Fruit fly (Drosophila melanogaster) whole organism, embryonic: ENCODE results near the gene Dpp10.

Experiments
- Awh ChIP-seq: fragments of 200-800 bp; sonication (Bioruptor generic); IDR thresholded peaks from 2 replicates; pipeline ENCODE4, ENCODE4 v1.3.6; 2022; ENCODE audit warnings: missing biosample characterization, missing genetic modification characterization
- B-H2 ChIP-seq: fragments of 200-800 bp; sonication (Bioruptor generic); optimal IDR thresholded peaks from 2 replicates; lab custom pipeline; 2018; ENCODE audit warnings: missing biosample characterization, mild to moderate bottlenecking, missing genetic modification characterization
- CG1024 ChIP-seq: fragments of 200-800 bp; sonication (Bioruptor generic); IDR thresholded peaks from 2 replicates; pipeline ENCODE4 v1.3.6; 2022; ENCODE audit warnings: missing biosample characterization, missing genetic modification characterization
- CG10267 ChIP-seq: fragments of 200-800 bp; sonication (Bioruptor generic); optimal IDR thresholded peaks from 2 replicates; lab custom pipeline; 2018; ENCODE audit warnings: missing biosample characterization, mild to moderate bottlenecking, missing genetic modification characterization, moderate library complexity
- CG10321 ChIP-seq: fragments of 200-800 bp; sonication (Bioruptor generic); IDR thresholded peaks from 2 replicates; pipeline ENCODE4 v1.3.6; 2022; ENCODE audit warnings: missing biosample characterization, missing genetic modification characterization
- CG10565 ChIP-seq: fragments of 200-800 bp; sonication (Bioruptor generic); optimal IDR thresholded peaks from 3 replicates; lab custom pipeline; 2016; ENCODE audit warnings: missing biosample characterization, mild to moderate bottlenecking, missing genetic modification characterization
- CG10959 ChIP-seq: fragments of 200-800 bp; sonication (Bioruptor generic); IDR thresholded peaks from 2 replicates; pipeline ENCODE4 v1.3.6; 2022; ENCODE audit warnings: missing biosample characterization, missing genetic modification characterization
- CG11723 ChIP-seq: fragments of 200-800 bp; sonication (Bioruptor generic); optimal IDR thresholded peaks from 2 replicates; lab custom pipeline; 2017; ENCODE audit warnings: missing biosample characterization, mild to moderate bottlenecking, missing genetic modification characterization
- CG12391 ChIP-seq: fragments of 200-800 bp; sonication (Bioruptor generic); optimal IDR thresholded peaks from 3 replicates; lab custom pipeline; 2018; ENCODE audit warnings: missing biosample characterization, mild to moderate bottlenecking, missing genetic modification characterization, moderate library complexity
- CG13424 ChIP-seq: fragments of 200-800 bp; sonication (Bioruptor generic); optimal IDR thresholded peaks from 2 replicates; lab custom pipeline; 2019; ENCODE audit warnings: missing biosample characterization, mild to moderate bottlenecking, missing genetic modification characterization, moderate library complexity
- CG14965 ChIP-seq: fragments of 200-800 bp; sonication (Bioruptor generic); optimal IDR thresholded peaks from 2 replicates; lab custom pipeline; 2016; ENCODE audit warnings: missing biosample characterization, missing genetic modification characterization, borderline replicate concordance
- CG15696 ChIP-seq: fragments of 200-800 bp; sonication (Bioruptor generic); optimal IDR thresholded peaks from 2 replicates; lab custom pipeline; 2019; ENCODE audit warnings: missing biosample characterization, mild to moderate bottlenecking, missing genetic modification characterization, moderate library complexity
- CG1602 ChIP-seq: fragments of 200-800 bp; sonication (Bioruptor generic); optimal IDR thresholded peaks from 3 replicates; lab custom pipeline; 2016; ENCODE audit warnings: missing biosample characterization, missing genetic modification characterization
- CG1603 ChIP-seq: fragments of 200-800 bp; sonication (Bioruptor generic); optimal IDR thresholded peaks from 2 replicates; lab custom pipeline; 2019; ENCODE audit warnings: missing biosample characterization, mild to moderate bottlenecking, missing genetic modification characterization, moderate library complexity
- CG16815 ChIP-seq: fragments of 200-800 bp; sonication (Bioruptor generic); optimal IDR thresholded peaks from 3 replicates; lab custom pipeline; 2017; ENCODE audit warnings: missing biosample characterization, mild to moderate bottlenecking, missing genetic modification characterization
- CG18262 ChIP-seq: fragments of 200-800 bp; optimal IDR thresholded peaks from 3 replicates; lab custom pipeline; 2019; ENCODE audit warnings: missing biosample characterization, mild to moderate bottlenecking, missing genetic modification characterization, moderate library complexity
- CG18619 ChIP-seq: fragments of 200-800 bp; sonication (Bioruptor generic); optimal IDR thresholded peaks from 3 replicates; lab custom pipeline; 2017; ENCODE audit warnings: missing biosample characterization, mild to moderate bottlenecking, missing genetic modification characterization
- CG33557 ChIP-seq: fragments of 200-800 bp; sonication (Bioruptor generic); optimal IDR thresholded peaks from 2 replicates; lab custom pipeline; 2019; ENCODE audit warnings: missing biosample characterization, mild to moderate bottlenecking, missing genetic modification characterization, moderate library complexity
- CG34376 ChIP-seq: fragments of 200-800 bp; sonication (Bioruptor generic); optimal IDR thresholded peaks from 2 replicates; lab custom pipeline; 2018; ENCODE audit warnings: missing biosample characterization, mild to moderate bottlenecking, missing genetic modification characterization
- CG3847 ChIP-seq: fragments of 200-800 bp; sonication (Bioruptor generic); IDR thresholded peaks from 2 replicates; pipeline ENCODE4 v1.3.6; 2022; ENCODE audit warnings: missing biosample characterization, missing genetic modification characterization
- CG4282 ChIP-seq: fragments of 200-800 bp; sonication (Bioruptor generic); optimal IDR thresholded peaks from 2 replicates; lab custom pipeline; 2016; ENCODE audit warnings: missing biosample characterization, missing genetic modification characterization
- CG4404 ChIP-seq: fragments of 200-800 bp; sonication (Bioruptor generic); IDR thresholded peaks from 2 replicates; pipeline ENCODE4 v1.3.6; 2022; ENCODE audit warnings: missing biosample characterization, missing genetic modification characterization
- CG5953 ChIP-seq: fragments of 200-800 bp; sonication (Bioruptor generic); IDR thresholded peaks from 2 replicates; pipeline ENCODE4 v1.3.6; 2022; ENCODE audit warnings: missing biosample characterization, missing genetic modification characterization
- CG7839 ChIP-seq: fragments of 200-800 bp; sonication (Bioruptor generic); optimal IDR thresholded peaks from 3 replicates; lab custom pipeline; 2018; ENCODE audit warnings: missing biosample characterization, mild to moderate bottlenecking, missing genetic modification characterization, moderate library complexity
- CG8924 ChIP-seq: fragments of 200-800 bp; optimal IDR thresholded peaks from 3 replicates; lab custom pipeline; 2019; ENCODE audit warnings: missing biosample characterization, mild to moderate bottlenecking, missing genetic modification characterization, moderate library complexity
- CG9932 ChIP-seq: fragments of 200-800 bp; sonication (Bioruptor generic); IDR thresholded peaks from 2 replicates; pipeline ENCODE4 v1.3.6; 2022; ENCODE audit warnings: missing biosample characterization, missing genetic modification characterization
- Chrac-16 ChIP-seq: fragments of 200-800 bp; sonication (Bioruptor generic); optimal IDR thresholded peaks from 3 replicates; lab custom pipeline; 2016; ENCODE audit warnings: missing biosample characterization, missing genetic modification characterization
- GATAe ChIP-seq: fragments of 200-800 bp; sonication (Bioruptor generic); conservative IDR thresholded peaks from 2 replicates; pipeline ENCODE4 v1.3.6; 2022; ENCODE audit warnings: missing biosample characterization, missing genetic modification characterization
- Hr51 ChIP-seq, 2 experiments: fragments of 200-800 bp; sonication (Bioruptor generic); optimal IDR thresholded peaks; 2 replicates in 1 of 2; 3 replicates in 1 of 2; lab custom pipeline; 2016 to 2018; ENCODE audit warnings: missing biosample characterization in 2 of 2, missing genetic modification characterization in 2 of 2, mild to moderate bottlenecking in 1 of 2, moderate library complexity in 1 of 2
- Hr78 ChIP-seq, 2 experiments: fragments of 200-800 bp in 1 of 2; fragments of >200 bp in 1 of 2; sonication (Bioruptor generic) in 1 of 2; optimal IDR thresholded peaks; 2 replicates each; lab custom pipeline; 2017 to 2019; ENCODE audit warnings: missing biosample characterization in 2 of 2, missing genetic modification characterization in 2 of 2, mild to moderate bottlenecking in 1 of 2, moderate library complexity in 1 of 2
- Med ChIP-seq: fragments of 200-800 bp; sonication (Bioruptor generic); peaks from one replicate; lab custom pipeline; 2016; ENCODE audit warnings: missing biosample characterization, missing genetic modification characterization, mild to moderate bottlenecking, inconsistent platforms, moderate library complexity
- Nf-YC ChIP-seq: fragments of 200-800 bp; optimal IDR thresholded peaks from 3 replicates; lab custom pipeline; 2019; ENCODE audit warnings: missing biosample characterization, mild to moderate bottlenecking, missing genetic modification characterization, moderate library complexity
- Pdp1 ChIP-seq, 2 experiments: fragments of 200-800 bp; sonication (Bioruptor generic); optimal IDR thresholded peaks; 3 replicates each; lab custom pipeline; 2016; ENCODE audit warnings: missing biosample characterization in 2 of 2, missing genetic modification characterization in 2 of 2, mild to moderate bottlenecking in 1 of 2, moderate library complexity in 1 of 2
- Sin3A ChIP-seq: fragments of >200 bp; optimal IDR thresholded peaks from 2 replicates; lab custom pipeline; 2018
- Sox100B ChIP-seq: fragments of 200-800 bp; sonication (Bioruptor generic); optimal IDR thresholded peaks from 3 replicates; lab custom pipeline; 2018; ENCODE audit warnings: missing biosample characterization, mild to moderate bottlenecking, missing genetic modification characterization
- Sox102F ChIP-seq: fragments of 200-800 bp; sonication (Bioruptor generic); optimal IDR thresholded peaks from 2 replicates; lab custom pipeline; 2018; ENCODE audit warnings: missing biosample characterization, mild to moderate bottlenecking, missing genetic modification characterization, moderate library complexity
- cato ChIP-seq: fragments of 200-800 bp; sonication (Bioruptor generic); optimal IDR thresholded peaks from 2 replicates; lab custom pipeline; 2016; ENCODE audit warnings: missing biosample characterization, missing genetic modification characterization, borderline replicate concordance
- crol ChIP-seq: fragments of 200-800 bp; sonication (Bioruptor generic); IDR thresholded peaks from 2 replicates; pipeline ENCODE4 v1.3.6; 2022; ENCODE audit warnings: missing biosample characterization, missing genetic modification characterization
- esg ChIP-seq: fragments of 200-800 bp; sonication (Bioruptor generic); conservative IDR thresholded peaks from 2 replicates; pipeline ENCODE4 v1.3.6; 2022; ENCODE audit warnings: missing biosample characterization, missing genetic modification characterization
- fd96Cb ChIP-seq: fragments of 200-800 bp; sonication (Bioruptor generic); optimal IDR thresholded peaks from 2 replicates; lab custom pipeline; 2018; ENCODE audit warnings: missing biosample characterization, mild to moderate bottlenecking, missing genetic modification characterization, moderate library complexity
- ftz-f1 ChIP-seq: fragments of 200-800 bp; sonication (Bioruptor generic); optimal IDR thresholded peaks from 2 replicates; lab custom pipeline; 2016; ENCODE audit warnings: missing biosample characterization, missing genetic modification characterization
- grn ChIP-seq: fragments of 200-800 bp; sonication (Bioruptor generic); optimal IDR thresholded peaks from 3 replicates; lab custom pipeline; 2017; ENCODE audit warnings: missing biosample characterization, missing genetic modification characterization
- inv ChIP-seq: fragments of 200-800 bp; sonication (Bioruptor generic); IDR thresholded peaks from 2 replicates; pipeline ENCODE4 v1.3.6; 2022; ENCODE audit warnings: missing biosample characterization, missing genetic modification characterization; ENCODE audit not compliant: partially characterized antibody
- pros ChIP-seq: fragments of 200-800 bp; sonication (Bioruptor generic); optimal IDR thresholded peaks from 3 replicates; lab custom pipeline; 2019; ENCODE audit warnings: missing biosample characterization, mild to moderate bottlenecking, missing genetic modification characterization, moderate library complexity
- sens ChIP-seq: fragments of 200-800 bp; sonication (Bioruptor generic); peaks from one replicate; lab custom pipeline; 2016; ENCODE audit warnings: missing biosample characterization, missing genetic modification characterization
- shn ChIP-seq: fragments of 200-800 bp; sonication (Bioruptor generic); optimal IDR thresholded peaks from 3 replicates; lab custom pipeline; 2016; ENCODE audit warnings: missing biosample characterization, missing genetic modification characterization
- so ChIP-seq: fragments of 200-800 bp; sonication (Bioruptor generic); IDR thresholded peaks from 3 replicates; pipeline ENCODE4 v1.3.6; 2022; ENCODE audit warnings: missing biosample characterization, missing genetic modification characterization
- tll ChIP-seq, 2 experiments: fragments of 200-800 bp in 1 of 2; fragments of >200 bp in 1 of 2; sonication (Bioruptor generic) in 1 of 2; optimal IDR thresholded peaks; 2 replicates each; lab custom pipeline; 2017 to 2019; ENCODE audit warnings: missing biosample characterization in 2 of 2, missing genetic modification characterization in 2 of 2, mild to moderate bottlenecking in 1 of 2, moderate library complexity in 1 of 2

Gene Dpp10

DNA sequence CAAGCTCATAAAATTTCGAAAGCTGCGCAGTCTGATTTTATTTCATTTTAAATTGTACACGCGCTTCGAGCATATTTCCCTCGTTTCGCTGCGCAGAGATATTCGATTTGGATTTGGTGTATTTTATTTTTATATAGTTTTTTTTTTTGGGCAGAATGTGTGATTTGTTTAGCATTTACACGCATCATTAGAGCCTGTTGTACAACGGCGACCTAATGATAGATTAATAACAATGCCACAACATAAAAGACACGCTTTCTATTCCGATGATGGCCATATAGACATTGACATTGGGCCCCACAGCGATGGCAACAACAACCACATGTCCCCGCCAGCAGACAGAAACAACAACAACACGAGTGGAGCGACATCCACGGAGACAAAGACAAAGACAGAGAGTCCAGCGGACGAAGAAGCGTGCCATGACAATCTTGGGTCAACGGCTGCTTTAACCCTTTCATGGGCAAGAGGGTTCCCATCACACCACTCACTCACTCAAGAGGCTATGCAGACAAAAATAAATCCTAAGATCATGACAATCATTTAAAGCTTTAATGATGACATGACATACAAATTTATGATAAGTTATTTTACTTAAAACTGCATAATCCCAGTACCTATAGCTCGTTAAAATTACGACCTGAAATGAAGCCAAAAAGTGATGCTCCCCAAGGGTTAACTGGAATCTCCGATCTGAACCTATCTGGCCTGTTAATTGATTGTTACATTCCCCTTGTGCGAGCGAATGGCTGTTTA, 47.6 kb downstream of the Dpp10 start (continued):
- no peak for TF ChIP-seq cato (GFP tag; lab: Kevin White, UChicago)
- TF ChIP-seq CG1602 (GFP tag; lab: Kevin White, UChicago): no peak
- TF ChIP-seq CG18262 (tag; lab: Kevin White, UChicago): peak; percentile 43
- peak; percentile 68 for TF ChIP-seq grn (GFP tag; lab: Kevin White, UChicago)
- peak; percentile 18 for TF ChIP-seq Sox100B (GFP tag; lab: Kevin White, UChicago)
- TF ChIP-seq tll (GFP tag; optimal IDR thresholded peaks at IDR 0.05; lab: Kevin White, UChicago): no peak
- TF ChIP-seq CG18619 (GFP tag; lab: Kevin White, UChicago): no peak
- no peak for TF ChIP-seq B-H2 (GFP tag; lab: Kevin White, UChicago)
- no peak for TF ChIP-seq esg
- TF ChIP-seq Sox102F (GFP tag; lab: Kevin White, UChicago): peak; percentile 10
- peak; percentile 10 for TF ChIP-seq ftz-f1 (GFP tag; lab: Kevin White, UChicago)
- no peak for TF ChIP-seq CG3847 (GFP tag; lab: Robert Waterston, UW)
- TF ChIP-seq fd96Cb (tag; lab: Kevin White, UChicago): peak; percentile 4
- TF ChIP-seq CG5953 (GFP tag; lab: Robert Waterston, UW): no peak
- peak; percentile 31 for TF ChIP-seq pros (GFP tag; lab: Kevin White, UChicago)
- peak; percentile 23 for TF ChIP-seq Med (GFP tag; lab: Kevin White, UChicago)
- no peak for TF ChIP-seq inv (GFP tag; lab: Robert Waterston, UW)
- no peak for TF ChIP-seq CG4404
- TF ChIP-seq CG10959 (GFP tag; lab: Robert Waterston, UW): peak; percentile 20; the same call in 1 of the 2 replicates
- peak in 1 of 2 experiments; percentile 34 for TF ChIP-seq Pdp1 (GFP tag; optimal IDR thresholded peaks at IDR 0.05; lab: Kevin White, UChicago)
- no peak for TF ChIP-seq CG15696 (tag; lab: Kevin White, UChicago)
- peak; percentile 4 for TF ChIP-seq CG1603 (tag; lab: Kevin White, UChicago)
- TF ChIP-seq Hr51 (GFP tag; optimal IDR thresholded peaks at IDR 0.05; lab: Kevin White, UChicago): peak in 1 of 2 experiments; percentile 11
- TF ChIP-seq CG11723: no peak
- peak; percentile 2 for TF ChIP-seq CG10267 (tag; lab: Kevin White, UChicago)
- peak; percentile 19 for TF ChIP-seq CG33557 (GFP tag; lab: Kevin White, UChicago)
- TF ChIP-seq Hr78 (GFP tag; optimal IDR thresholded peaks at IDR 0.05; lab: Kevin White, UChicago): peak in 1 of 2 experiments; percentile 68
- no peak for TF ChIP-seq shn (GFP tag; lab: Kevin White, UChicago)
- TF ChIP-seq so (GFP tag; lab: Robert Waterston, UW): 0 out of 3 replicates have a peak, but pooled peaks have one; percentile 15
- TF ChIP-seq crol (GFP tag; lab: Robert Waterston, UW): no peak
- TF ChIP-seq Sin3A (lab: Kevin White, UChicago): no peak
- peak; percentile 6 for TF ChIP-seq CG8924 (tag; lab: Kevin White, UChicago)
- peak; percentile 26 for TF ChIP-seq CG7839 (tag; lab: Kevin White, UChicago)
- peak; percentile 29 for TF ChIP-seq CG13424
- TF ChIP-seq CG10321 (GFP tag; lab: Robert Waterston, UW): no peak
- TF ChIP-seq CG12391 (tag; lab: Kevin White, UChicago): peak; percentile 6
- no peak for TF ChIP-seq CG4282
- no peak for TF ChIP-seq GATAe
- TF ChIP-seq CG16815 (GFP tag; lab: Kevin White, UChicago): no peak
- TF ChIP-seq Nf-YC (tag; lab: Kevin White, UChicago): no peak
- no peak for TF ChIP-seq CG14965 (GFP tag; lab: Kevin White, UChicago)
- no peak for TF ChIP-seq CG1024
- TF ChIP-seq CG10565 (GFP tag; lab: Kevin White, UChicago): no peak
- peak; percentile 69 for TF ChIP-seq sens (GFP tag; lab: Kevin White, UChicago)
- TF ChIP-seq CG34376 (GFP tag; lab: Kevin White, UChicago): no peak
- peak; percentile 3 for TF ChIP-seq Chrac-16 (GFP tag; lab: Kevin White, UChicago)
- TF ChIP-seq Awh (GFP tag; lab: Robert Waterston, UW): peak; percentile 77
- 0 out of 2 replicates have a peak, but pooled peaks have one; percentile 7 for TF ChIP-seq CG9932 (GFP tag; lab: Robert Waterston, UW)
- TF ChIP-seq, all 482 proteins: peak for 46
